Worm (Caenorhabditis elegans): Measurements from ENCODE around the gene B0416.5.

- TF ChIP-seq flt-1 (GFP tag; IDR thresholded peaks at IDR 0.05) (no peak), B0310.2 (tag; optimal IDR thresholded peaks at IDR 0.05) (no peak), ama-1 (optimal IDR thresholded peaks at IDR 0.05) (no peak), sea-1 (GFP tag; conservative IDR thresholded peaks at IDR 0.05) (no peak), ets-7 (tag; optimal IDR thresholded peaks at IDR 0.05) (no peak), tra-4 (tag; optimal IDR thresholded peaks at IDR 0.05) (no peak), ceh-36 (tag; optimal IDR thresholded peaks at IDR 0.05) (no peak), hmg-4 (GFP tag; optimal IDR thresholded peaks at IDR 0.05) (peak; percentile 5), scrt-1 (GFP tag; IDR thresholded peaks at IDR 0.05) (no peak), tbx-37 (GFP tag; conservative IDR thresholded peaks at IDR 0.05) (no peak), F13C5.2 (tag; optimal IDR thresholded peaks at IDR 0.05) (no peak), aly-1 (tag; optimal IDR thresholded peaks at IDR 0.05) (no peak), ceh-13 (GFP tag; optimal IDR thresholded peaks at IDR 0.05) (no peak)
These were observed 29.7 kb upstream of the B0416.5 start for ce11 chrX:9300379-9300778.
